Fruit fly (Drosophila melanogaster): ENCODE results near the gene Mur82C.

Mur82C gene

dm6 chr3R:4541056-4541455 is at the start of gene Mur82C:
Mur82C (plus strand) TSS chr3R:4541356.
- no peak for TF ChIP-seq dysf (GFP tag; IDR thresholded peaks at IDR 0.05)
- no peak for TF ChIP-seq CG15514 (GFP tag; optimal IDR thresholded peaks at IDR 0.05)
- no peak for TF ChIP-seq mam (GFP tag; optimal IDR thresholded peaks at IDR 0.05)
- TF ChIP-seq CG17829 (tag; optimal IDR thresholded peaks at IDR 0.05) = no peak
- TF ChIP-seq CG33213 (GFP tag; optimal IDR thresholded peaks at IDR 0.05) = no peak
- TF ChIP-seq CG6765 (GFP tag; optimal IDR thresholded peaks at IDR 0.05) = no peak
- no peak for TF ChIP-seq Oaz (GFP tag; IDR thresholded peaks at IDR 0.05)
- no peak for TF ChIP-seq CG14667 (GFP tag; IDR thresholded peaks at IDR 0.05)

dm6 chr3R:4506265-4506664 is 34.9 kb upstream of the Mur82C start, which contains the start of gene CG34425:
CG34425 (minus strand) TSS chr3R:4506365.
- no peak for TF ChIP-seq CG11504 (tag; optimal IDR thresholded peaks at IDR 0.05)
- TF ChIP-seq vnd (GFP tag; IDR thresholded peaks at IDR 0.05; ENCODE audit: partially characterized antibody) = no peak
- TF ChIP-seq dpn (GFP tag; optimal IDR thresholded peaks at IDR 0.05) = no peak
- no peak for TF ChIP-seq Elba2 (GFP tag; optimal IDR thresholded peaks at IDR 0.05)
- TF ChIP-seq pan (optimal IDR thresholded peaks at IDR 0.05) = no peak
- no peak for TF ChIP-seq pan (GFP tag; optimal IDR thresholded peaks at IDR 0.05 in 1 of 2, IDR thresholded peaks at IDR 0.05 in 1 of 2)
- no peak for TF ChIP-seq Ets97D (GFP tag; optimal IDR thresholded peaks at IDR 0.05)
- no peak for TF ChIP-seq pros (GFP tag; optimal IDR thresholded peaks at IDR 0.05)
- no peak for TF ChIP-seq CG14667 (GFP tag; IDR thresholded peaks at IDR 0.05)
- no peak for TF ChIP-seq Nf-YB (GFP tag; optimal IDR thresholded peaks at IDR 0.05)
- no peak for TF ChIP-seq CG30020 (tag; optimal IDR thresholded peaks at IDR 0.05)
- no peak for TF ChIP-seq CG11085 (GFP tag; IDR thresholded peaks at IDR 0.05)

DNA sequence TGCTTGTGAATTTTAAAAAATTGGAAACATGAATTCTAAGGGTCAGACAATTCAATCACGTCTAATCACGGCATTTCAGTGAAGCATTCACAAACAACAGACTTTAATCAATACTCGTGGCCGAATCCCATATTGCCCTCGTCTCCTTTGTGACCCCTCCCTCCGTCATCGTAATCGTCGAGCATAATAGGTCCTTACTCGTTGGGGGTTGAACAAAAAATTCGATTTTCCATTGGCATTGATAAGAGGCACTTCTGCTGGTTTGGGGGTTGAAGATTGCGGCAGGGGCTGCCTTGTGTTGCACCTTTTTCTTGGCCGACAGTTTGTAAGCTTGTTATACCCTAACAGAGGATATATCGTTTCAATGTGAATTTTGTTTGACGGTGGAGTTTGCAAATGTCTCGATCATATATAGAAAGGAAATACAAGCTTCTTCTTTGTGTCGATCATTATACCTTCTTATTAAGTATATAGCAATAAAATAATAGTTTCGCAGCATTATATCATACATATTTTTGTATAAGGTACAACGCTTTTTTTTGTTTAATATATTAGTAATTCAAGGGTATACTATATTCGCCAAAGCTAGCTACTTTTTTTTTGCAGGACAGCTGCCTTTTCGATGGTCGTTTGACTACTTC is 16.9 kb upstream of the Mur82C start:
- no peak for TF ChIP-seq Asciz (GFP tag; optimal IDR thresholded peaks at IDR 0.05)
- no peak for TF ChIP-seq cg (GFP tag; optimal IDR thresholded peaks at IDR 0.05)
- no peak for TF ChIP-seq ind (GFP tag; optimal IDR thresholded peaks at IDR 0.05)
- TF ChIP-seq CG15601 (tag; optimal IDR thresholded peaks at IDR 0.05) = no peak
- no peak for TF ChIP-seq gce (GFP tag; IDR thresholded peaks at IDR 0.05)
- peak; percentile 20 for TF ChIP-seq gem (tag; optimal IDR thresholded peaks at IDR 0.05)
- TF ChIP-seq CTCF (GFP tag; optimal IDR thresholded peaks at IDR 0.05) = no peak
- peak; percentile 92 for TF ChIP-seq pros (GFP tag; optimal IDR thresholded peaks at IDR 0.05)
- no peak for TF ChIP-seq Lhr (GFP tag; optimal IDR thresholded peaks at IDR 0.05)
- TF ChIP-seq Nf-YA (GFP tag; IDR thresholded peaks at IDR 0.05) = no peak
- TF ChIP-seq aop (GFP tag; IDR thresholded peaks at IDR 0.05) = no peak
- TF ChIP-seq CG13894 (tag; optimal IDR thresholded peaks at IDR 0.05) = peak; percentile 38
- TF ChIP-seq maf-S (GFP tag; optimal IDR thresholded peaks at IDR 0.05) = no peak
- peak; percentile 6 for TF ChIP-seq dmrt99B (tag; optimal IDR thresholded peaks at IDR 0.05)
- no peak for TF ChIP-seq CG43689 (GFP tag; IDR thresholded peaks at IDR 0.05)
- peak; percentile 37 for TF ChIP-seq sens (GFP tag)
- no peak for TF ChIP-seq btn (GFP tag; optimal IDR thresholded peaks at IDR 0.05)
- no peak for TF ChIP-seq schlank (tag; optimal IDR thresholded peaks at IDR 0.05)
- TF ChIP-seq onecut (GFP tag; IDR thresholded peaks at IDR 0.05) = peak; percentile 92
- TF ChIP-seq CG2199 (GFP tag; IDR thresholded peaks at IDR 0.05) = peak; percentile 63; the same call in 1 of the 3 replicates
- no peak for TF ChIP-seq CG8924 (tag; optimal IDR thresholded peaks at IDR 0.05)
- TF ChIP-seq al (GFP tag; IDR thresholded peaks at IDR 0.05) = no peak
- no peak for TF ChIP-seq CG14014 (GFP tag; IDR thresholded peaks at IDR 0.05)
- no peak for TF ChIP-seq CG8281 (tag; optimal IDR thresholded peaks at IDR 0.05)
- no peak for TF ChIP-seq unc-4 (GFP tag; IDR thresholded peaks at IDR 0.05; ENCODE audit: partially characterized antibody)
- TF ChIP-seq D19A (tag; optimal IDR thresholded peaks at IDR 0.05) = peak; percentile 97
- TF ChIP-seq CG2678 (tag; optimal IDR thresholded peaks at IDR 0.05) = no peak
- TF ChIP-seq CG4360 (GFP tag; IDR thresholded peaks at IDR 0.05) = no peak
- TF ChIP-seq jigr1 (GFP tag; IDR thresholded peaks at IDR 0.05) = no peak
- no peak for TF ChIP-seq CG4328 (GFP tag; optimal IDR thresholded peaks at IDR 0.05)
- no peak for TF ChIP-seq CG10431 (GFP tag; optimal IDR thresholded peaks at IDR 0.05)

All from whole organism, embryonic.